Fruit fly (Drosophila melanogaster) S2 (cell line): Measurements from ENCODE around the gene Rab11.

ENCODE experiments used
- CG8478 ChIP-seq: fragments of >200 bp; optimal IDR thresholded peaks from 2 replicates; lab custom pipeline; 2018
- CTCF ChIP-seq, 2 experiments: fragments of >200 bp; optimal IDR thresholded peaks; 2 replicates each; lab custom pipeline; 2018

dm6 chr3R:21124225-21124624, 13.0 kb downstream of the Rab11 start:
- TF ChIP-seq CG8478 (lab: Kevin White, UChicago) (no peak), CTCF (optimal IDR thresholded peaks at IDR 0.05; lab: Kevin White, UChicago) (no peak)
